Fruit fly (Drosophila melanogaster): ENCODE measurements around the gene EMC10.

DNA sequence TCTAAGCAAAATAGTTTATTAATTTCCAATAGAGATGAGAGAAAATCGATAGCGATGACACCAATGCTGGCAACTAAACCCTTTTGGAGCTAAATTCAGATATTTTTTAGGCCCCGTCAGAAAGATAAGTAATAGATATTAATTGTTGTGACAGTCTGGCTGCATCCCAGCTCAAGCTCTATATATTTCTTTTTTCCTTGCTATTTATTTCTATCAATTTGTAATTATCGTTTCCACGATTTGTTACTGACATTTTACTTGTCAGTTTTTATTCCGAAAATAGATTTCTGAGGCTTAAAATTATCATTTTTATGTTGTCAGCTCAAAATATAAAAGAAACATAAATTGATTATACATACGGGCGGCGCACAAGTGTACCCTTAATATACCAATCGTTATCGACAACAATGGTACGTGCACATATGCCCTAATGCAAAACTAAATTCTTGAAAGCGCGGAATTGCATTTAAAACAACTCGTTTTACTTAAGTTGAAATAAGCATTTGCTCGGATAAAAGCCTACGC is 5.0 kb upstream of the EMC10 start, which contains the start of the genes CRIF and SMC5:
- TF ChIP-seq sv (GFP tag; optimal IDR thresholded peaks at IDR 0.05) (peak; percentile 60), Hr78 (GFP tag; optimal IDR thresholded peaks at IDR 0.05) (no peak), Myc (optimal IDR thresholded peaks at IDR 0.05) (peak; percentile 91), CG32264 (GFP tag; optimal IDR thresholded peaks at IDR 0.05) (no peak)
